Worm (Caenorhabditis elegans): Measurements from ENCODE around the gene jmjd-4.

Gene jmjd-4

ce11 chrIII:10333961-10334542 is at the start of gene jmjd-4, which contains the start of gene mev-1 (continued):
- TF ChIP-seq egl-18 (GFP tag; IDR thresholded peaks at IDR 0.05) (no peak), nhr-27 (tag; optimal IDR thresholded peaks at IDR 0.05) (no peak)

- TF ChIP-seq madf-10 (tag; optimal IDR thresholded peaks at IDR 0.05) (no peak), cebp-1 (GFP tag; IDR thresholded peaks at IDR 0.05) (no peak), cebp-1 (tag; optimal IDR thresholded peaks at IDR 0.05) (no peak), lag-1 (GFP tag; IDR thresholded peaks at IDR 0.05) (no peak), nfyb-1 (GFP tag; IDR thresholded peaks at IDR 0.05) (no peak), ztf-18 (tag; optimal IDR thresholded peaks at IDR 0.05) (no peak), nfya-2 (GFP tag; IDR thresholded peaks at IDR 0.05) (no peak), F10E7.11 (tag; optimal IDR thresholded peaks at IDR 0.05) (no peak), ceh-100 (GFP tag; IDR thresholded peaks at IDR 0.05) (no peak), F49E8.2 (tag; optimal IDR thresholded peaks at IDR 0.05; ENCODE audit: insufficient read depth) (no peak), attf-6 (GFP tag; IDR thresholded peaks at IDR 0.05) (no peak), akir-1 (GFP tag; optimal IDR thresholded peaks at IDR 0.05) (no peak), F57C9.4 (tag; optimal IDR thresholded peaks at IDR 0.05) (no peak)
These were observed 47.7 kb upstream of the jmjd-4 start, which contains the start of gene C38H2.2 for ce11 chrIII:10381473-10381872. C38H2.2 (plus strand) TSS chrIII:10381773.

- TF ChIP-seq ama-1 (optimal IDR thresholded peaks at IDR 0.05) (no peak), ama-1 (GFP tag; optimal IDR thresholded peaks at IDR 0.05) (no peak), hmg-1.2 (GFP tag; IDR thresholded peaks at IDR 0.05) (peak; percentile 58; the same call in 1 of the 2 replicates)
These were observed 46.8 kb upstream of the jmjd-4 start for ce11 chrIII:10380640-10381039.

- no peak for TF ChIP-seq egrh-3 (GFP tag; IDR thresholded peaks at IDR 0.05)
- TF ChIP-seq cebp-1 (GFP tag; IDR thresholded peaks at IDR 0.05), result no peak
- peak; percentile 29 for TF ChIP-seq cebp-1 (tag; optimal IDR thresholded peaks at IDR 0.05)
- TF ChIP-seq hmg-1.2 (GFP tag; IDR thresholded peaks at IDR 0.05), result peak; percentile 80
These were observed 45.8 kb upstream of the jmjd-4 start for ce11 chrIII:10379632-10380031.

ce11 chrIII:10378899-10379298 is 45.1 kb upstream of the jmjd-4 start:
- TF ChIP-seq snpc-3.4 (tag; optimal IDR thresholded peaks at IDR 0.05) (no peak), nhr-80 (tag; optimal IDR thresholded peaks at IDR 0.05) (peak; percentile 57), attf-6 (GFP tag; IDR thresholded peaks at IDR 0.05) (no peak)

ce11 chrIII:10376041-10376440 is 42.2 kb upstream of the jmjd-4 start:
- TF ChIP-seq nhr-80 (tag; optimal IDR thresholded peaks at IDR 0.05) (peak; percentile 67), lsl-1 (GFP tag; optimal IDR thresholded peaks at IDR 0.05) (no peak)

- TF ChIP-seq tbx-9 (tag; optimal IDR thresholded peaks at IDR 0.05; ENCODE audit: borderline replicate concordance) (no peak), F37B4.10 (GFP tag; IDR thresholded peaks at IDR 0.05) (0 out of 2 replicates have a peak, but pooled peaks have one; percentile 41)
These were observed 40.0 kb upstream of the jmjd-4 start for ce11 chrIII:10373845-10374244.

ce11 chrIII:10367355-10367909 is 33.6 kb upstream of the jmjd-4 start:
- TF ChIP-seq lag-1 (GFP tag; IDR thresholded peaks at IDR 0.05), result no peak
- TF ChIP-seq snpc-1.3 (tag; optimal IDR thresholded peaks at IDR 0.05; ENCODE audit: insufficient read depth), result no peak
- peak; percentile 44 for TF ChIP-seq K12H6.12 (tag; optimal IDR thresholded peaks at IDR 0.05)
- peak; percentile 4 for TF ChIP-seq ceh-27 (GFP tag; optimal IDR thresholded peaks at IDR 0.05)
- no peak for TF ChIP-seq lsl-1 (GFP tag; optimal IDR thresholded peaks at IDR 0.05)
- TF ChIP-seq tlf-1 (GFP tag; optimal IDR thresholded peaks at IDR 0.05), result no peak
- TF ChIP-seq ceh-40 (GFP tag; IDR thresholded peaks at IDR 0.05), result no peak
- TF ChIP-seq sdz-38 (tag; optimal IDR thresholded peaks at IDR 0.05), result no peak
- no peak for TF ChIP-seq let-526 (GFP tag; IDR thresholded peaks at IDR 0.05)
- TF ChIP-seq F22D6.2 (tag; optimal IDR thresholded peaks at IDR 0.05), result no peak
- TF ChIP-seq F10E7.11 (tag; optimal IDR thresholded peaks at IDR 0.05), result no peak
- TF ChIP-seq sptf-2 (GFP tag; optimal IDR thresholded peaks at IDR 0.05), result no peak
- TF ChIP-seq C06A6.2 (GFP tag; conservative IDR thresholded peaks at IDR 0.05), result no peak
- TF ChIP-seq Y95B8A.8 (GFP tag; IDR thresholded peaks at IDR 0.05), result no peak
- TF ChIP-seq efl-1 (GFP tag; optimal IDR thresholded peaks at IDR 0.05), result no peak
